Worm (Caenorhabditis elegans) whole organism, L4 larva: ENCODE measurements around the gene ctg-2.

Experiments used
- F26F4.8 ChIP-seq: fragments of 200-800 bp; sonication (Bioruptor generic); conservative IDR thresholded peaks from 2 replicates; pipeline ENCODE4 v1.3.6; 2022; ENCODE audit warnings: missing genetic modification characterization, missing compliant biosample characterization
- F37D6.2 ChIP-seq: sonication (generic microtip); optimal IDR thresholded peaks from 2 replicates; lab custom pipeline; 2016; ENCODE audit warnings: mild to moderate bottlenecking, missing genetic modification characterization, missing compliant biosample characterization
- T26A8.4 ChIP-seq: fragments of 200-800 bp; sonication (Bioruptor generic); IDR thresholded peaks from 2 replicates; pipeline ENCODE4 v1.3.6; 2022; ENCODE audit warnings: missing genetic modification characterization, missing compliant biosample characterization
- aha-1 ChIP-seq: fragments of 150-350 bp; peaks from one replicate; lab custom pipeline; 2014; ENCODE audit warnings: missing biosample characterization, missing genetic modification characterization
- ceh-20 ChIP-seq: fragments of 200-800 bp; sonication (Bioruptor generic); IDR thresholded peaks from 2 replicates; pipeline ENCODE4 v1.3.6; 2022; ENCODE audit warnings: missing genetic modification reagents, missing genetic modification characterization, missing compliant biosample characterization
- daf-16 ChIP-seq, 3 experiments: sonication (generic microtip); optimal IDR thresholded peaks; 2 replicates each; lab custom pipeline; 2016 to 2017; ENCODE audit warnings: missing genetic modification characterization in 3 of 3, missing genetic modification reagents in 3 of 3, mild to moderate bottlenecking in 2 of 3, missing compliant biosample characterization in 2 of 3, missing biosample characterization in 1 of 3, moderate library complexity in 1 of 3
- dmd-6 ChIP-seq: fragments of 200-800 bp; sonication (Bioruptor generic); IDR thresholded peaks from 2 replicates; pipeline ENCODE4 v1.3.6; 2022; ENCODE audit warnings: missing genetic modification reagents, missing genetic modification characterization, missing compliant biosample characterization
- dve-1 ChIP-seq: sonication (generic microtip); optimal IDR thresholded peaks from 2 replicates; lab custom pipeline; 2017; ENCODE audit warnings: antibody characterized with exemption, mild to moderate bottlenecking, missing genetic modification characterization, missing compliant biosample characterization; ENCODE audit not compliant: insufficient read depth
- egl-27 ChIP-seq: sonication (generic microtip); optimal IDR thresholded peaks from 3 replicates; lab custom pipeline; 2017; ENCODE audit warnings: missing biosample characterization, missing genetic modification reagents, missing genetic modification characterization
- fos-1 ChIP-seq: fragments of 150-350 bp; optimal IDR thresholded peaks from 2 replicates; lab custom pipeline; 2014; ENCODE audit warnings: missing biosample characterization, missing genetic modification characterization
- gei-8 ChIP-seq: fragments of 200-800 bp; sonication (Bioruptor generic); optimal IDR thresholded peaks from 2 replicates; lab custom pipeline; 2018; ENCODE audit warnings: mild to moderate bottlenecking, missing genetic modification characterization, missing compliant biosample characterization
- hif-1 ChIP-seq, 2 experiments: sonication (generic microtip); optimal IDR thresholded peaks; 2 replicates each; lab custom pipeline; 2016 to 2017; ENCODE audit warnings: missing compliant biosample characterization in 2 of 2, missing genetic modification characterization in 2 of 2, missing genetic modification reagents in 2 of 2, missing genotype in 2 of 2, mild to moderate bottlenecking in 1 of 2
- hlh-11 ChIP-seq: fragments of 200-800 bp; sonication (Bioruptor generic); optimal IDR thresholded peaks from 2 replicates; lab custom pipeline; 2018; ENCODE audit warnings: mild to moderate bottlenecking, missing genetic modification characterization, missing compliant biosample characterization
- hlh-30 ChIP-seq: sonication (generic microtip); optimal IDR thresholded peaks from 2 replicates; lab custom pipeline; 2017; ENCODE audit warnings: antibody characterized with exemption, mild to moderate bottlenecking, missing genetic modification characterization, missing compliant biosample characterization; ENCODE audit not compliant: insufficient read depth
- lim-7 ChIP-seq: fragments of 200-800 bp; sonication (Bioruptor generic); IDR thresholded peaks from 2 replicates; pipeline ENCODE4 v1.3.6; 2022; ENCODE audit warnings: missing genetic modification characterization, missing compliant biosample characterization
- lin-1 ChIP-seq: fragments of 200-800 bp; sonication (Bioruptor generic); IDR thresholded peaks from 2 replicates; pipeline ENCODE4 v1.3.6; 2022; ENCODE audit warnings: missing genetic modification reagents, missing genetic modification characterization, missing compliant biosample characterization
- lin-29 ChIP-seq: fragments of 200-800 bp; sonication (Bioruptor generic); IDR thresholded peaks from 2 replicates; pipeline ENCODE4 v1.3.6; 2022; ENCODE audit warnings: missing genetic modification reagents, missing genetic modification characterization, missing compliant biosample characterization
- lsy-2 ChIP-seq, 2 experiments: fragments of 150-350 bp in 1 of 2; sonication (generic microtip) in 1 of 2; optimal IDR thresholded peaks; 2 replicates each; lab custom pipeline; 2014 to 2017; ENCODE audit warnings: missing biosample characterization in 2 of 2, missing genetic modification characterization in 2 of 2
- madf-5 ChIP-seq, 2 experiments: fragments of 200-800 bp; sonication (Bioruptor generic); IDR thresholded peaks; 2 replicates each; pipeline ENCODE4 v1.3.6; 2022; ENCODE audit warnings: missing compliant biosample characterization in 2 of 2, missing genetic modification characterization in 2 of 2
- mdl-1 ChIP-seq, 2 experiments: fragments of 150-350 bp in 1 of 2; sonication (generic microtip) in 1 of 2; optimal IDR thresholded peaks; 2 replicates each; lab custom pipeline; 2014 to 2017; ENCODE audit warnings: missing biosample characterization in 2 of 2, missing genetic modification characterization in 2 of 2
- mdt-29 ChIP-seq: fragments of 200-800 bp; sonication (Bioruptor generic); IDR thresholded peaks from 2 replicates; pipeline ENCODE4 v1.3.6; 2022; ENCODE audit warnings: missing genetic modification reagents, missing genetic modification characterization, missing compliant biosample characterization
- mes-2 ChIP-seq: sonication (generic microtip); optimal IDR thresholded peaks from 2 replicates; lab custom pipeline; 2016; ENCODE audit warnings: missing genotype, mild to moderate bottlenecking, missing genetic modification characterization, missing compliant biosample characterization; ENCODE audit not compliant: poor library complexity, severe bottlenecking
- nhr-102 ChIP-seq: sonication (generic microtip); optimal IDR thresholded peaks from 2 replicates; lab custom pipeline; 2016; ENCODE audit warnings: mild to moderate bottlenecking, missing genetic modification characterization, moderate library complexity, missing compliant biosample characterization
- nhr-28 ChIP-seq: fragments of 150-350 bp; optimal IDR thresholded peaks from 2 replicates; lab custom pipeline; 2014; ENCODE audit warnings: missing biosample characterization, missing genetic modification characterization
- nhr-48 ChIP-seq: sonication (generic microtip); optimal IDR thresholded peaks from 2 replicates; lab custom pipeline; 2016; ENCODE audit warnings: mild to moderate bottlenecking, missing genetic modification characterization, missing compliant biosample characterization
- pha-4 ChIP-seq, 2 experiments: fragments of 150-350 bp in 1 of 2; fragments of 200-800 bp in 1 of 2; sonication (Bioruptor generic) in 1 of 2; IDR thresholded peaks in 1 of 2; optimal IDR thresholded peaks in 1 of 2; 2 replicates each; pipeline versions ENCODE4 v1.3.6 to Lab custom; 2014 to 2022; ENCODE audit warnings: missing genetic modification characterization in 2 of 2, missing genetic modification reagents in 2 of 2, missing biosample characterization in 1 of 2, missing compliant biosample characterization in 1 of 2
- sdz-12 ChIP-seq: fragments of 200-800 bp; sonication (Bioruptor generic); optimal IDR thresholded peaks from 2 replicates; lab custom pipeline; 2018; ENCODE audit warnings: mild to moderate bottlenecking, missing genetic modification characterization, missing compliant biosample characterization
- set-16 ChIP-seq: fragments of 200-800 bp; sonication (Bioruptor generic); IDR thresholded peaks from 2 replicates; pipeline ENCODE4 v1.3.6; 2022; ENCODE audit warnings: missing genetic modification reagents, missing genetic modification characterization, missing compliant biosample characterization
- snpc-4 ChIP-seq: fragments of 150-350 bp; optimal IDR thresholded peaks from 2 replicates; lab custom pipeline; 2014; ENCODE audit warnings: missing biosample characterization, missing genetic modification characterization
- spr-3 ChIP-seq: fragments of 200-800 bp; sonication (Bioruptor generic); optimal IDR thresholded peaks from 2 replicates; lab custom pipeline; 2018; ENCODE audit warnings: mild to moderate bottlenecking, missing genetic modification characterization, missing compliant biosample characterization
- tag-97 ChIP-seq: fragments of 200-800 bp; sonication (Bioruptor generic); IDR thresholded peaks from 2 replicates; pipeline ENCODE4 v1.3.6; 2022; ENCODE audit warnings: missing genetic modification characterization, missing compliant biosample characterization
- unc-39 ChIP-seq: sonication (generic microtip); optimal IDR thresholded peaks from 2 replicates; lab custom pipeline; 2017; ENCODE audit warnings: missing biosample characterization, missing genetic modification characterization
- unc-62 ChIP-seq, 3 experiments: fragments of 150-350 bp in 1 of 3; sonication (generic microtip); optimal IDR thresholded peaks in 2 of 3; peaks in 1 of 3; 1 replicate in 1 of 3; 2 replicates in 2 of 3; lab custom pipeline; 2014 to 2017; ENCODE audit warnings: missing biosample characterization in 3 of 3, missing genetic modification characterization in 3 of 3, missing genetic modification reagents in 3 of 3, missing genotype in 1 of 3
- zfp-3 ChIP-seq: fragments of 200-800 bp; sonication (Bioruptor generic); conservative IDR thresholded peaks from 2 replicates; pipeline ENCODE4 v1.3.6; 2022; ENCODE audit warnings: missing genetic modification reagents, missing genetic modification characterization, missing compliant biosample characterization
- zip-11 ChIP-seq: fragments of 200-800 bp; sonication (Bioruptor generic); IDR thresholded peaks from 2 replicates; pipeline ENCODE4 v1.3.6; 2022; ENCODE audit warnings: missing genetic modification characterization, missing compliant biosample characterization
- ztf-11 ChIP-seq: fragments of 150-350 bp; optimal IDR thresholded peaks from 2 replicates; lab custom pipeline; 2014; ENCODE audit warnings: missing biosample characterization, missing genetic modification characterization

Gene ctg-2

ce11 chrII:8504074-8504724 is 10.7 kb upstream of the ctg-2 start:
- TF ChIP-seq dmd-6 (GFP tag; lab: Robert Waterston, UW) (no peak), aha-1 (tag; lab: Kevin White, UChicago) (peak; percentile 78), sdz-12 (no peak), hif-1 (tag; optimal IDR thresholded peaks at IDR 0.05; lab: Kevin White, UChicago) (no peak), dve-1 (peak; percentile 16), lin-1 (no peak), nhr-28 (tag; lab: Kevin White, UChicago) (peak; percentile 43), zip-11 (GFP tag; lab: Robert Waterston, UW) (no peak), unc-62 (GFP tag; optimal IDR thresholded peaks at IDR 0.05 in 1 of 2; lab: Kevin White, UChicago) (peak in 1 of 2 experiments; percentile 94), unc-62 (tag; optimal IDR thresholded peaks at IDR 0.05; lab: Kevin White, UChicago) (no peak), zfp-3 (GFP tag; lab: Robert Waterston, UW) (no peak), fos-1 (no peak), snpc-4 (tag; lab: Kevin White, UChicago) (no peak), mes-2 (no peak), hlh-30 (peak; percentile 51), lsy-2 (tag; optimal IDR thresholded peaks at IDR 0.05; lab: Kevin White, UChicago) (peak in 1 of 2 experiments; percentile 9), spr-3 (GFP tag; lab: Kevin White, UChicago) (no peak), ceh-20 (0 out of 2 replicates have a peak, but pooled peaks have one; percentile 11), hlh-11 (tag; lab: Kevin White, UChicago) (no peak)

DNA sequence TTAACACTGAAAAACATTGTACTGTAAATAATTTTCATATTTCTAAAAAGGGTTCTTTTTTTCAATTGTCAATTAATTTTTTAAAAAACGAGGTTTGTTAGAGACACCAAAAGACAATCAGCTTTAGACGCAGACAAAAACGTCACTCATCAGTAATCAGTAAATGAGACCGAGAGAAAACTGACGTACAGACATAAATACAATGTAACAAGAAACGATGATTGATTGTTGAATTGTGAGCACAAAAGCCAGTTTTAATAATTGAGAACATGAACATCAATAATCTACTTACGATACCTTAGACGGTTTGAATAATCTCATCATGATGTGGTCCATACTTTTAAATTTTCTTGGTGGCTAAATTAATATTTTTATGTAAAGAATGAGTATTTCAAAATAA is 8.1 kb upstream of the ctg-2 start:
- TF ChIP-seq lim-7, result no peak
- peak; percentile 67 for TF ChIP-seq dve-1
- no peak for TF ChIP-seq daf-16 (GFP tag; optimal IDR thresholded peaks at IDR 0.05; lab: Kevin White, UChicago)
- peak; percentile 35 for TF ChIP-seq daf-16 (tag; optimal IDR thresholded peaks at IDR 0.05; lab: Kevin White, UChicago)
- TF ChIP-seq pha-4 (GFP tag; IDR thresholded peaks at IDR 0.05; lab: Robert Waterston, UW), result no peak
- no peak for TF ChIP-seq pha-4 (tag; optimal IDR thresholded peaks at IDR 0.05; lab: Kevin White, UChicago)
- no peak for TF ChIP-seq tag-97
- TF ChIP-seq madf-5 (GFP tag; IDR thresholded peaks at IDR 0.05; lab: Robert Waterston, UW), result no peak
- no peak for TF ChIP-seq F37D6.2 (tag; lab: Kevin White, UChicago)
- peak in 1 of 2 experiments; percentile 87 for TF ChIP-seq unc-62 (GFP tag; optimal IDR thresholded peaks at IDR 0.05 in 1 of 2; lab: Kevin White, UChicago)
- TF ChIP-seq unc-62 (tag; optimal IDR thresholded peaks at IDR 0.05; lab: Kevin White, UChicago), result no peak
- TF ChIP-seq T26A8.4 (GFP tag; lab: Robert Waterston, UW), result no peak
- peak; percentile 21 for TF ChIP-seq nhr-48 (tag; lab: Kevin White, UChicago)
- TF ChIP-seq egl-27, result no peak
- TF ChIP-seq lin-29 (GFP tag; lab: Robert Waterston, UW), result no peak
- TF ChIP-seq nhr-102 (tag; lab: Kevin White, UChicago), result no peak
- peak; percentile 56; the same call in 1 of the 2 replicates for TF ChIP-seq dmd-6 (GFP tag; lab: Robert Waterston, UW)
- TF ChIP-seq nhr-28 (tag; lab: Kevin White, UChicago), result peak; percentile 16
- peak; percentile 2 for TF ChIP-seq hlh-11 (tag; lab: Kevin White, UChicago)
- no peak for TF ChIP-seq ztf-11 (tag; lab: Kevin White, UChicago)
- no peak for TF ChIP-seq fos-1
- no peak for TF ChIP-seq gei-8 (GFP tag; lab: Kevin White, UChicago)
- TF ChIP-seq mdt-29 (GFP tag; lab: Robert Waterston, UW), result no peak
- no peak for TF ChIP-seq set-16 (GFP tag; lab: Robert Waterston, UW)
- TF ChIP-seq unc-39 (tag; lab: Kevin White, UChicago), result no peak
- no peak for TF ChIP-seq mdl-1 (tag; optimal IDR thresholded peaks at IDR 0.05; lab: Kevin White, UChicago)
- no peak for TF ChIP-seq F26F4.8 (GFP tag; lab: Robert Waterston, UW)
- TF ChIP-seq, all 104 proteins: peak for 7
